Worm (Caenorhabditis elegans): ENCODE measurements around the gene nmy-3.

DNA sequence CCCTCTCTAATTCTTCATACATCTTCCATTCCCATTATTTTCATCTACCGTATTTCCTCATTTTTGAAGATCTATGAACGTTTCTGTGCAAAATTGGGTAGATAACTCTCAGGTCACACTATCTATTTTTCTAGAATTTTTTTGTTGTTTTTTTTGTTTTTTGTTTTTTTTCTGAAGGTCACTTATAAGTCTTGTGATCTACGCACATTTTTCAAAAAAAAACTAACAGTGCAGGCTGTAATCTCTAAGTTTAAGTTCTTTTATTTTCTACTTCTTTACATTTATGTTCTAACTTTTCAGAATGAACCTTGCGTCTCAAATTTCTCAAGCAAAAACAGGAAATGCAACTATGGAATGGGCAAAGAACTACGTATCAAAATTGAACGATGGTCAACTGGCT, 4.5 kb upstream of the nmy-3 start, which contains the start of gene flh-3:
- no peak for TF ChIP-seq nhr-237 (tag; optimal IDR thresholded peaks at IDR 0.05)
- TF ChIP-seq pag-3 (tag; optimal IDR thresholded peaks at IDR 0.05; ENCODE audit: borderline replicate concordance, insufficient read depth), result no peak
- TF ChIP-seq ceh-82 (tag; optimal IDR thresholded peaks at IDR 0.05), result no peak
- TF ChIP-seq mep-1 (tag; optimal IDR thresholded peaks at IDR 0.05), result no peak
- no peak for TF ChIP-seq nhr-11 (tag; optimal IDR thresholded peaks at IDR 0.05)
- TF ChIP-seq irx-1 (tag; optimal IDR thresholded peaks at IDR 0.05), result no peak
- no peak for TF ChIP-seq zip-4 (GFP tag; optimal IDR thresholded peaks at IDR 0.05)
- TF ChIP-seq dpl-1 (GFP tag; optimal IDR thresholded peaks at IDR 0.05), result no peak
- no peak for TF ChIP-seq sox-4 (tag; optimal IDR thresholded peaks at IDR 0.05)
- no peak for TF ChIP-seq nhr-28 (tag; optimal IDR thresholded peaks at IDR 0.05)
- no peak for TF ChIP-seq nhr-84 (tag; optimal IDR thresholded peaks at IDR 0.05)
- TF ChIP-seq fkh-4 (tag; optimal IDR thresholded peaks at IDR 0.05; ENCODE audit: borderline replicate concordance), result no peak
- TF ChIP-seq lir-3 (tag; optimal IDR thresholded peaks at IDR 0.05; ENCODE audit: poor library complexity), result no peak
- TF ChIP-seq zag-1 (tag; optimal IDR thresholded peaks at IDR 0.05), result no peak

All from whole organism, L1 larva.